Fruit fly (Drosophila melanogaster): Measurements from ENCODE around the gene CtsB.

DNA sequence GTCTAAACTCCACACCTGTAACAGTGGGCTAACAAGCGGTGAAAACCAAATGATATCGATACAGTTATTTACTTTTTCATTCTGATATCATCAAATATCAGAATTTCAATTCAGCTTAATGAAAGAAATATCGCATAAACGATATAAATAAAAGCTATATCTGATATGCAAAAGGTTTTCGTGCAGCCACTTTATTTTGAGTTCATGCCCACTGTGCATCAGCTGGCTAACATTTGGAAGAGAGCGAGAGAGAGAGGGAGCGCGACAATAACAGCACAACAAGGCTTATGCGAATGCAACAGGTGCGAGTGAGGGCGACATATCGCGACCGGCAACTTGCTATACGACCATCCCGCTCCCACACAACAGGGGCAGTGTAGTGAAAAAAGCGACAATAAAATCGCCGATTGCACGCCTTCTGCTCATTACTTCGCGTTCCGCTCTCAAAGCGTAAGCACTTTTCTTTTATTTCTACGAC is 42.5 kb downstream of the CtsB start, which contains the start of gene CG11151:
- TF ChIP-seq kay (GFP tag; ENCODE audit: borderline replicate concordance) (peak; percentile 75), Clk (GFP tag; optimal IDR thresholded peaks at IDR 0.05) (peak; percentile 73), CG1620 (GFP tag; optimal IDR thresholded peaks at IDR 0.05) (peak; percentile 87), toe (GFP tag; optimal IDR thresholded peaks at IDR 0.05) (peak; percentile 88), Crg-1 (GFP tag; optimal IDR thresholded peaks at IDR 0.05) (peak; percentile 94), CG5204 (GFP tag; optimal IDR thresholded peaks at IDR 0.05) (peak; percentile 88), CG14711 (tag; optimal IDR thresholded peaks at IDR 0.05) (peak; percentile 94), ovo (GFP tag; optimal IDR thresholded peaks at IDR 0.05) (peak; percentile 90), CG11617 (GFP tag; optimal IDR thresholded peaks at IDR 0.05) (peak; percentile 95), CG33017 (tag; optimal IDR thresholded peaks at IDR 0.05) (peak; percentile 93), CG7101 (tag; optimal IDR thresholded peaks at IDR 0.05) (peak; percentile 98), CG7045 (GFP tag; optimal IDR thresholded peaks at IDR 0.05) (peak; percentile 85)
